Worm (Caenorhabditis elegans): Measurements from ENCODE around the gene C53D6.11.

Gene C53D6.11

ce11 chrIV:9051510-9052175 is 41.3 kb downstream of the C53D6.11 start:
- TF ChIP-seq mep-1 (tag; optimal IDR thresholded peaks at IDR 0.05) (no peak), ceh-43 (GFP tag; optimal IDR thresholded peaks at IDR 0.05) (no peak), sptf-1 (tag; optimal IDR thresholded peaks at IDR 0.05) (no peak), flh-1 (GFP tag; optimal IDR thresholded peaks at IDR 0.05) (no peak), snpc-4 (tag; optimal IDR thresholded peaks at IDR 0.05) (no peak), mls-2 (tag; optimal IDR thresholded peaks at IDR 0.05) (no peak), ceh-83 (GFP tag; optimal IDR thresholded peaks at IDR 0.05) (no peak), unc-62 (GFP tag; optimal IDR thresholded peaks at IDR 0.05) (no peak), lin-32 (GFP tag; optimal IDR thresholded peaks at IDR 0.05) (no peak), ham-2 (GFP tag; optimal IDR thresholded peaks at IDR 0.05) (no peak), nhr-76 (tag; optimal IDR thresholded peaks at IDR 0.05) (no peak), nhr-28 (tag; optimal IDR thresholded peaks at IDR 0.05) (no peak)

- no peak for TF ChIP-seq blmp-1 (tag; optimal IDR thresholded peaks at IDR 0.05)
- no peak for TF ChIP-seq nhr-28 (tag; optimal IDR thresholded peaks at IDR 0.05)
- TF ChIP-seq flh-1 (GFP tag; optimal IDR thresholded peaks at IDR 0.05) = no peak
- TF ChIP-seq drap-1 (GFP tag; optimal IDR thresholded peaks at IDR 0.05) = no peak
- TF ChIP-seq hlh-1 (tag; optimal IDR thresholded peaks at IDR 0.05) = no peak
- no peak for TF ChIP-seq mls-2 (tag; optimal IDR thresholded peaks at IDR 0.05)
- TF ChIP-seq elt-3 (tag; optimal IDR thresholded peaks at IDR 0.05) = no peak
- no peak for TF ChIP-seq unc-39 (tag; optimal IDR thresholded peaks at IDR 0.05)
- TF ChIP-seq snpc-4 (tag; optimal IDR thresholded peaks at IDR 0.05) = no peak
- no peak for TF ChIP-seq bed-3 (GFP tag; optimal IDR thresholded peaks at IDR 0.05)
- TF ChIP-seq ces-1 (GFP tag; optimal IDR thresholded peaks at IDR 0.05) = no peak
- TF ChIP-seq cnd-1 (tag; optimal IDR thresholded peaks at IDR 0.05) = no peak
- TF ChIP-seq ham-2 (GFP tag; optimal IDR thresholded peaks at IDR 0.05) = no peak
- TF ChIP-seq elt-1 (tag; optimal IDR thresholded peaks at IDR 0.05; ENCODE audit: borderline replicate concordance, insufficient read depth) = no peak
- TF ChIP-seq mab-5 (tag; optimal IDR thresholded peaks at IDR 0.05) = no peak
- no peak for TF ChIP-seq sptf-1 (tag; optimal IDR thresholded peaks at IDR 0.05)
- no peak for TF ChIP-seq ceh-43 (GFP tag; optimal IDR thresholded peaks at IDR 0.05)
- TF ChIP-seq unc-62 (GFP tag; optimal IDR thresholded peaks at IDR 0.05) = no peak
- no peak for TF ChIP-seq ceh-83 (GFP tag; optimal IDR thresholded peaks at IDR 0.05)
These were observed 43.0 kb downstream of the C53D6.11 start for ce11 chrIV:9053403-9053802.

Measured in whole organism, mixed stage, embryonic.